Worm (Caenorhabditis elegans) whole organism, L4 larva: ENCODE measurements around the gene kle-2.
"Not testable (repeated sequence)": the region's sequence is repeated elsewhere in the genome, so short reads cannot be mapped to it uniquely, and the experiment has no call there.

Source experiments
- T26A8.4 ChIP-seq: fragments of 200-800 bp; sonication (Bioruptor generic); IDR thresholded peaks from 2 replicates; pipeline ENCODE4 v1.3.6; 2022; ENCODE audit warnings: missing genetic modification characterization, missing compliant biosample characterization
- Y105C5A.15 ChIP-seq: fragments of 200-800 bp; sonication (Bioruptor generic); IDR thresholded peaks from 2 replicates; pipeline ENCODE4 v1.3.6; 2022; ENCODE audit warnings: missing genetic modification characterization, missing compliant biosample characterization
- Y5F2A.4 ChIP-seq: fragments of 200-800 bp; sonication (Bioruptor generic); optimal IDR thresholded peaks from 2 replicates; lab custom pipeline; 2018; ENCODE audit warnings: mild to moderate bottlenecking, missing genetic modification characterization, missing compliant biosample characterization
- aha-1 ChIP-seq: fragments of 150-350 bp; peaks from one replicate; lab custom pipeline; 2014; ENCODE audit warnings: missing biosample characterization, missing genetic modification characterization
- aly-2 ChIP-seq: sonication (generic microtip); optimal IDR thresholded peaks from 2 replicates; lab custom pipeline; 2018; ENCODE audit warnings: missing biosample characterization, missing genetic modification characterization
- ama-1 ChIP-seq: fragments of 150-350 bp; optimal IDR thresholded peaks from 2 replicates; lab custom pipeline; 2014; ENCODE audit warnings: inconsistent platforms, mixed read lengths
- arid-1 ChIP-seq: fragments of 200-800 bp; sonication (Bioruptor generic); conservative IDR thresholded peaks from 2 replicates; pipeline ENCODE4 v1.3.6; 2022; ENCODE audit warnings: missing genetic modification reagents, missing genetic modification characterization, missing compliant biosample characterization
- ceh-44 ChIP-seq: fragments of 200-800 bp; sonication (Bioruptor generic); IDR thresholded peaks from 2 replicates; pipeline ENCODE4 v1.3.6; 2022; ENCODE audit warnings: missing genetic modification reagents, missing genetic modification characterization, missing compliant biosample characterization
- cey-2 ChIP-seq: sonication (generic microtip); optimal IDR thresholded peaks from 3 replicates; lab custom pipeline; 2017; ENCODE audit warnings: missing genetic modification characterization, mild to moderate bottlenecking, missing compliant biosample characterization, antibody characterized with exemption, borderline replicate concordance; ENCODE audit not compliant: insufficient read depth
- daf-16 ChIP-seq, 3 experiments: sonication (generic microtip); optimal IDR thresholded peaks; 2 replicates each; lab custom pipeline; 2016 to 2017; ENCODE audit warnings: missing genetic modification characterization in 3 of 3, missing genetic modification reagents in 3 of 3, mild to moderate bottlenecking in 2 of 3, missing compliant biosample characterization in 2 of 3, missing biosample characterization in 1 of 3, moderate library complexity in 1 of 3
- dmd-8 ChIP-seq: fragments of 200-800 bp; sonication (Bioruptor generic); IDR thresholded peaks from 2 replicates; pipeline ENCODE4 v1.3.6; 2022; ENCODE audit warnings: missing genetic modification characterization, missing compliant biosample characterization
- dmd-9 ChIP-seq: fragments of 200-800 bp; sonication (Bioruptor generic); IDR thresholded peaks from 2 replicates; pipeline ENCODE4 v1.3.6; 2022; ENCODE audit warnings: missing genetic modification reagents, missing genetic modification characterization, missing compliant biosample characterization
- dve-1 ChIP-seq: sonication (generic microtip); optimal IDR thresholded peaks from 2 replicates; lab custom pipeline; 2017; ENCODE audit warnings: antibody characterized with exemption, mild to moderate bottlenecking, missing genetic modification characterization, missing compliant biosample characterization; ENCODE audit not compliant: insufficient read depth
- gei-8 ChIP-seq: fragments of 200-800 bp; sonication (Bioruptor generic); optimal IDR thresholded peaks from 2 replicates; lab custom pipeline; 2018; ENCODE audit warnings: mild to moderate bottlenecking, missing genetic modification characterization, missing compliant biosample characterization
- hif-1 ChIP-seq, 2 experiments: sonication (generic microtip); optimal IDR thresholded peaks; 2 replicates each; lab custom pipeline; 2016 to 2017; ENCODE audit warnings: missing compliant biosample characterization in 2 of 2, missing genetic modification characterization in 2 of 2, missing genetic modification reagents in 2 of 2, missing genotype in 2 of 2, mild to moderate bottlenecking in 1 of 2
- hlh-30 ChIP-seq: sonication (generic microtip); optimal IDR thresholded peaks from 2 replicates; lab custom pipeline; 2017; ENCODE audit warnings: antibody characterized with exemption, mild to moderate bottlenecking, missing genetic modification characterization, missing compliant biosample characterization; ENCODE audit not compliant: insufficient read depth
- lim-7 ChIP-seq: fragments of 200-800 bp; sonication (Bioruptor generic); IDR thresholded peaks from 2 replicates; pipeline ENCODE4 v1.3.6; 2022; ENCODE audit warnings: missing genetic modification characterization, missing compliant biosample characterization
- lin-1 ChIP-seq: fragments of 200-800 bp; sonication (Bioruptor generic); IDR thresholded peaks from 2 replicates; pipeline ENCODE4 v1.3.6; 2022; ENCODE audit warnings: missing genetic modification reagents, missing genetic modification characterization, missing compliant biosample characterization
- lin-15B ChIP-seq: fragments of 150-350 bp; sonication (generic microtip); optimal IDR thresholded peaks from 3 replicates; lab custom pipeline; 2014; ENCODE audit warnings: missing biosample characterization, missing genetic modification characterization
- lin-38 ChIP-seq: fragments of 200-800 bp; sonication (Bioruptor generic); IDR thresholded peaks from 2 replicates; pipeline ENCODE4 v1.3.6; 2022; ENCODE audit warnings: missing genetic modification reagents, missing genetic modification characterization, missing compliant biosample characterization
- lsy-2 ChIP-seq, 2 experiments: fragments of 150-350 bp in 1 of 2; sonication (generic microtip) in 1 of 2; optimal IDR thresholded peaks; 2 replicates each; lab custom pipeline; 2014 to 2017; ENCODE audit warnings: missing biosample characterization in 2 of 2, missing genetic modification characterization in 2 of 2
- madf-5 ChIP-seq, 2 experiments: fragments of 200-800 bp; sonication (Bioruptor generic); IDR thresholded peaks; 2 replicates each; pipeline ENCODE4 v1.3.6; 2022; ENCODE audit warnings: missing compliant biosample characterization in 2 of 2, missing genetic modification characterization in 2 of 2
- mep-1 ChIP-seq: fragments of 150-350 bp; sonication (generic microtip); optimal IDR thresholded peaks from 3 replicates; lab custom pipeline; 2014; ENCODE audit warnings: missing biosample characterization, missing genetic modification characterization
- mes-2 ChIP-seq: sonication (generic microtip); optimal IDR thresholded peaks from 2 replicates; lab custom pipeline; 2016; ENCODE audit warnings: missing genotype, mild to moderate bottlenecking, missing genetic modification characterization, missing compliant biosample characterization; ENCODE audit not compliant: poor library complexity, severe bottlenecking
- mxl-3 ChIP-seq: fragments of 200-800 bp; sonication (Bioruptor generic); optimal IDR thresholded peaks from 2 replicates; lab custom pipeline; 2018; ENCODE audit warnings: mild to moderate bottlenecking, missing genetic modification characterization, missing compliant biosample characterization
- nhr-25 ChIP-seq: sonication (generic microtip); optimal IDR thresholded peaks from 2 replicates; lab custom pipeline; 2017; ENCODE audit warnings: missing genetic modification characterization, mild to moderate bottlenecking, missing compliant biosample characterization, antibody characterized with exemption, moderate library complexity, borderline replicate concordance; ENCODE audit not compliant: insufficient read depth
- nhr-28 ChIP-seq: fragments of 150-350 bp; optimal IDR thresholded peaks from 2 replicates; lab custom pipeline; 2014; ENCODE audit warnings: missing biosample characterization, missing genetic modification characterization
- nhr-41 ChIP-seq: fragments of 200-800 bp; sonication (Bioruptor generic); IDR thresholded peaks from 2 replicates; pipeline ENCODE4 v1.3.6; 2022; ENCODE audit warnings: missing genetic modification reagents, missing genetic modification characterization, missing compliant biosample characterization
- nhr-76 ChIP-seq: fragments of 150-350 bp; optimal IDR thresholded peaks from 2 replicates; lab custom pipeline; 2014; ENCODE audit warnings: missing biosample characterization, missing genetic modification characterization
- rbr-2 ChIP-seq: sonication (generic microtip); optimal IDR thresholded peaks from 2 replicates; lab custom pipeline; 2016; ENCODE audit warnings: missing genotype, missing genetic modification characterization, missing compliant biosample characterization
- skn-1 ChIP-seq: fragments of 150-350 bp; optimal IDR thresholded peaks from 2 replicates; lab custom pipeline; 2014; ENCODE audit warnings: missing biosample characterization, missing genetic modification characterization
- ztf-11 ChIP-seq: fragments of 150-350 bp; optimal IDR thresholded peaks from 2 replicates; lab custom pipeline; 2014; ENCODE audit warnings: missing biosample characterization, missing genetic modification characterization

The kle-2 gene

DNA sequence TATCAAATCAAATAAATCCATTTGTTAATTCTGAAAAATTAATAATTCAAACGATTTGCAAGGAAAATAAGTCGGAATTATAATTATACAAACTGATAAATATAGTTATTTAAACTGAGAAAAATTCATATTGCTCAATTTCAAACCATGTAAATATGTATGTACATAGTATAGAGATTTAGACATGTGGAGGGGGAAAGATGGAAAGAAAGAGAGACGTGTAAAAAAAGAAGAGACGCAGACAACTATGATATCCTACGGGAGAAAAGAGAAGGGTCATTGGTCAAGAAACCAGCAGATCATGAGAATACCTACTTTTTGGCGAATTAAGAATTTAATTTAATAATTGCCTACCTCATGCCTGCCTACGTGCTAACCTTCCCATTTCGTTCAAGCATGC is 16.6 kb downstream of the kle-2 start, which contains the start of gene C29E4.11:
TSS of gene C29E4.11 (minus strand) at position 30 of the 400 bp plus-strand sequence.
- no peak for TF ChIP-seq nhr-25
- peak; percentile 15 for TF ChIP-seq dve-1 (tag; lab: Kevin White, UChicago)
- TF ChIP-seq lsy-2 (tag; optimal IDR thresholded peaks at IDR 0.05; lab: Kevin White, UChicago), result peak in 1 of 2 experiments; percentile 41
- no peak for TF ChIP-seq mep-1 (tag; lab: Kevin White, UChicago)
- peak; percentile 5 for TF ChIP-seq hlh-30 (tag; lab: Kevin White, UChicago)
- no peak for TF ChIP-seq aly-2
- no peak for TF ChIP-seq rbr-2
- TF ChIP-seq skn-1, result no peak
- TF ChIP-seq daf-16 (GFP tag; optimal IDR thresholded peaks at IDR 0.05; lab: Kevin White, UChicago), result no peak
- TF ChIP-seq daf-16 (tag; optimal IDR thresholded peaks at IDR 0.05; lab: Kevin White, UChicago), result no peak
- no peak for TF ChIP-seq Y5F2A.4
- no peak for TF ChIP-seq nhr-28

DNA sequence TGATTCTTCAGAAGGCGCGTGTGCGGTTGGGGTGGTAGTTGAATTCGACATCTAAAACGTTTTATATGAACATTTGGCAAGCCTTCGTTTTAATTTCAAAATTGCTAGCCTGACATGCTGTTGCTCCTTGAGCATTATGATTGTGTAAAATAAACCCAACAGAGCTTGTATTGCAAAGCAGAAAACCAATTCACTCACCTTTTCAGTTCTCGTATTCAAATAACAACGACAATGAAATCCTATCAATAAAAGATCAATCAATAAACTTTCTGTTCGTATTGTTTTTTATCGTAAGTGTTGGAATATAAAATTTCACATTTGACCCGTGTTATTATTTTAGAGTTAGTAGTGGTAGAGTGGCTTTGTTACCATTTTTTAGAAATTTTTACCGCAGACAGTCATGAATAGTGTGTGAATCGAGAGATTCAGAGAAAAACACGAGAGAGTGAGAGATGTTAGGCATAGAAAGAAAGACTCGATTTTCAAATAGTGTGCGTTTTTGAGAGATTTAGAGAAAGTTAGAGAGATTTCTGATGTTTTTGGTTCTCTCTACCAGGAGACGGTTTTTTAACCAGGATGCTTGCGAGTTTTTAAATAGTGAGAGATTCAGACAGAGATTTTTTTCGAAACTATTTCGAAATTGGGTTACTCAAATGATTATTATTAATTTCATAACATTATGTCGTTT is 17.5 kb downstream of the kle-2 start, which contains the start of gene F54H12.10:
TSS of gene F54H12.10 (minus strand) at position 51 of the 688 bp plus-strand sequence.
- TF ChIP-seq lin-38 (GFP tag; lab: Robert Waterston, UW), result peak; percentile 54
- TF ChIP-seq arid-1, result peak; percentile 24; the same call in 1 of the 2 replicates
- 0 out of 2 replicates have a peak, but pooled peaks have one; percentile 44 for TF ChIP-seq lin-1
- TF ChIP-seq, all 104 proteins: peak for 3; not testable (repeated sequence) for 101

DNA sequence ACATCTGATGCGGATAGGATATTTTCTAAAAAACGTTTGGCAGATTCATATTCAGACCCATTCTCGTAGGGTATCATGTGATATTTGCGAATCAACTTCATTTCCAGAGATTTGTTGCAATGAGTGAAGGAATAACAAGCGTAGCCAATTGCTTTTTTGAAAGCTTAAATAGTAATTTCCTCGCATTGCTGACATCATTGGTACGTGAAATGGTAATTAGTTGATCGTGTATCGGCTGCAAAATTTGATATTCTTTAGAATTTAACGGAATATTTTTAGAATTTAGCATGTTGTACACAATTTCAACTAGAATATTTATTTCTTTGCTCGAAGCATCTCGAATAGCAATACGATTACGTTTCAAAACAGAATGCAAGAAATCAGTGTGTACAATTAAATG is 21.1 kb downstream of the kle-2 start, which contains the start of gene F54H12.4:
TSS of gene F54H12.4 (minus strand) at position 101 of the 400 bp plus-strand sequence.
- not testable (repeated sequence) for TF ChIP-seq cey-2 (tag; lab: Kevin White, UChicago); mxl-3 (GFP tag; lab: Kevin White, UChicago); ceh-44 (GFP tag; lab: Robert Waterston, UW)

DNA sequence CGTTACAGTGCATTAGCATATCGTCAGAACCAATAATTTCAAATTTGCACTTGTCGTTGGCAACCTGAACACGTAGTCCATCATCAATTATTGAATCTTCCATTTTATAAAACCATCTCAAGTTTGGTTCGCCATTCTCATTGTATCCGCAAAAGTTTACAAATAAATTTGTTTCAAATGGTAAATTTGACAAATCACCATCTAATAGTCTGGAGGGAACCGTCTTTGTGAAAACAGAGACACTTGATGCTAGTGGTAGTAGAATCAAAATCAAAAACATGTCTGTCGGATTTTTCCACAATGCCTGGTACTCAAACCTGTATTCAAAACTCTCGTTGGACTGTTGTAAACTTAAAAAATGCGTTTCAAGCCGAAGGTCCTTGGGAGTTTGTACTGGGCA is 22.8 kb downstream of the kle-2 start, which contains the start of gene F54H12.2:
TSS of gene F54H12.2 (plus strand) at position 301 of the 400 bp plus-strand sequence.
- not testable (repeated sequence) for TF ChIP-seq lin-15B (tag; lab: Kevin White, UChicago); dmd-9 (GFP tag; lab: Robert Waterston, UW); mes-2 (tag; lab: Kevin White, UChicago)

DNA sequence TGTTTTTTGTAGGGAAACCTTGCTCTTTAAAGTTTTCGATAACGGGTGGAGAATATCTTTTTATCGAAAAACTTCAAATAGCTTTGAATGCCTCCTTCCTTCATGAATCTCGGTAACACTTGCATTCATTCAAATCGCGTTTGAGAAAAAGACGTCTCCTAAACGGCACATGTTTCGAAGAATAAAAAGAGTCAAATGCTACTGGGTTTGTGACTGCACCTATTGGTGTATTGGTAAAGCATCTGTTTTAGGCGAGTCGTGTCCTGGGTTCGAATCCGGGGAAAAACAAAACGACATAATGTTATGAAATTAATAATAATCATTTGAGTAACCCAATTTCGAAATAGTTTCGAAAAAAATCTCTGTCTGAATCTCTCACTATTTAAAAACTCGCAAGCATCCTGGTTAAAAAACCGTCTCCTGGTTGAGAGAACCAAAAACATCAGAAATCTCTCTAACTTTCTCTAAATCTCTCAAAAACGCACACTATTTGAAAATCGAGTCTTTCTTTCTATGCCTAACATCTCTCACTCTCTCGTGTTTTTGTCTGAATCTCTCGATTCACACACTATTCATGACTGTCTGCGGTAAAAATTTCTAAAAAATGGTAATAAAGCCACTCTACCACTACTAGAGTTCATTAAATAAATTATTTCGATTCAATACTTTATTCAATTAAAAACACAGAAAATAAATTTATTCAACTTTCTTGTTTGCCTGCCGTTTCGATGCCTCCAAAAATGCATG is 24.6 kb downstream of the kle-2 start:
- TF ChIP-seq aha-1 (tag; lab: Kevin White, UChicago) (peak; percentile 38), lim-7 (GFP tag; lab: Robert Waterston, UW) (0 out of 2 replicates have a peak, but pooled peaks have one; percentile 50), dmd-8 (GFP tag; lab: Robert Waterston, UW) (peak; percentile 80), Y105C5A.15 (0 out of 2 replicates have a peak, but pooled peaks have one; percentile 33), madf-5 (GFP tag; IDR thresholded peaks at IDR 0.05; lab: Robert Waterston, UW) (0 out of 4 replicates have a peak, but pooled peaks of 1 of the 2 experiments have one; percentile 27), T26A8.4 (GFP tag; lab: Robert Waterston, UW) (0 out of 2 replicates have a peak, but pooled peaks have one; percentile 15)
- TF ChIP-seq, all 104 proteins: peak for 6; not testable (repeated sequence) for 98

DNA sequence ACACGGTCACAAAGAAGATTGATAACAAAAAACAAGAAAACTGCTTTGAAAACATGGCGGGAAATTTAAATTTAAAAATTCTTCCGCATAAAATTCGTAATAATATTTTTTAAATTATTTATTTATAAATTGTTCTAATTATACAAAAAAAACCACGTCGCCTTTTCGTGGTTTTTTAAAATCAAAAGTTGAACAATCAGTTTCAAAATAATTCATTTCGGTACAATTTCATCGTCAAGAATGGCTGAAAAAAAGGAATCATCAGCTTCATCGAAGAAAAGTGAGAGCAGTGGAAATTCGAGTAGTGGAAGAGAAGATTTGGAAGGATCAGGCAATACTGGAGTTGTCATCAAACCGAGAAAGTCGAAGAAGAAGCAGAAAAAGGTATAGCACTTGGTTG is 27.6 kb downstream of the kle-2 start, which contains the start of the genes F54H12.8 and F54H12.7:
TSS of gene F54H12.8 (minus strand) at position 101 of the 400 bp plus-strand sequence.
TSS of gene F54H12.7 (plus strand) at position 229 of the 400 bp plus-strand sequence.
- TF ChIP-seq hif-1 (tag; optimal IDR thresholded peaks at IDR 0.05; lab: Kevin White, UChicago) (no peak), hlh-30 (tag; lab: Kevin White, UChicago) (no peak), dmd-9 (GFP tag; lab: Robert Waterston, UW) (no peak), madf-5 (GFP tag; IDR thresholded peaks at IDR 0.05; lab: Robert Waterston, UW) (no peak), ztf-11 (no peak), nhr-41 (GFP tag; lab: Robert Waterston, UW) (no peak), nhr-76 (no peak), ama-1 (lab: Kevin White, UChicago) (no peak), gei-8 (GFP tag; lab: Kevin White, UChicago) (no peak)
